Worm (Caenorhabditis elegans): ENCODE measurements around the gene H14N18.4.

Gene H14N18.4

DNA sequence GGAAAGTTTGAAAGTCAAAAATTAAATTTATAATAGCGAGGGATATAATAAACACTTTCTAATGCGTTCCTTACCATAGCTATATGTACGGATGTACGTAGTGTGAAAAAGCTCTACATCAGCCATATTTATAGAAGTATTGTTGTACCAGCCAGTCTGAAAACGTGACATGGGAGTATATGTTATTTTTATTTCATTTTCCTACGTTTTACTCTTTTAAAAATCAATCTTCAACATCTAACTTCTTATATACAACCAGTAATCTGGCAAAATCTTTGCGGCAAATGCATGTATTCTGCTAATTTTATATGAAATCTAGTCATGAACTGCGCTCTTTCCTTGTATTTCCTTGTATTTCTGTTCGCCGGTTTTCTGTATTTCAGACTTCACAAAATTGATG, 3.5 kb upstream of the H14N18.4 start, which contains the start of gene H14N18.2:
H14N18.2 (plus strand) TSS at position 301 of the 400 bp plus-strand sequence.
- TF ChIP-seq zag-1 (tag; optimal IDR thresholded peaks at IDR 0.05): no peak
- TF ChIP-seq snpc-4 (tag; optimal IDR thresholded peaks at IDR 0.05): no peak
- TF ChIP-seq skn-1 (tag; optimal IDR thresholded peaks at IDR 0.05): no peak
- TF ChIP-seq ama-1 (optimal IDR thresholded peaks at IDR 0.05): no peak
- TF ChIP-seq unc-39 (tag; optimal IDR thresholded peaks at IDR 0.05): no peak
- no peak for TF ChIP-seq eor-1 (tag; optimal IDR thresholded peaks at IDR 0.05)
- TF ChIP-seq elt-3 (tag; optimal IDR thresholded peaks at IDR 0.05): no peak
- no peak for TF ChIP-seq nhr-77 (tag; optimal IDR thresholded peaks at IDR 0.05)
- TF ChIP-seq nhr-11 (tag; optimal IDR thresholded peaks at IDR 0.05): no peak
- TF ChIP-seq lin-15B (tag; optimal IDR thresholded peaks at IDR 0.05): no peak
- TF ChIP-seq elt-1 (tag; optimal IDR thresholded peaks at IDR 0.05): no peak
- no peak for TF ChIP-seq nhr-67 (tag; optimal IDR thresholded peaks at IDR 0.05)
- TF ChIP-seq elt-2 (tag; optimal IDR thresholded peaks at IDR 0.05): no peak
- TF ChIP-seq mml-1 (tag; optimal IDR thresholded peaks at IDR 0.05): no peak
- TF ChIP-seq mdl-1 (tag; optimal IDR thresholded peaks at IDR 0.05): no peak
- TF ChIP-seq fkh-10 (GFP tag; optimal IDR thresholded peaks at IDR 0.05): no peak
- no peak for TF ChIP-seq nhr-25 (tag; optimal IDR thresholded peaks at IDR 0.05)
- TF ChIP-seq daf-12 (tag; optimal IDR thresholded peaks at IDR 0.05): no peak
- TF ChIP-seq ceh-16 (tag; optimal IDR thresholded peaks at IDR 0.05): no peak

DNA sequence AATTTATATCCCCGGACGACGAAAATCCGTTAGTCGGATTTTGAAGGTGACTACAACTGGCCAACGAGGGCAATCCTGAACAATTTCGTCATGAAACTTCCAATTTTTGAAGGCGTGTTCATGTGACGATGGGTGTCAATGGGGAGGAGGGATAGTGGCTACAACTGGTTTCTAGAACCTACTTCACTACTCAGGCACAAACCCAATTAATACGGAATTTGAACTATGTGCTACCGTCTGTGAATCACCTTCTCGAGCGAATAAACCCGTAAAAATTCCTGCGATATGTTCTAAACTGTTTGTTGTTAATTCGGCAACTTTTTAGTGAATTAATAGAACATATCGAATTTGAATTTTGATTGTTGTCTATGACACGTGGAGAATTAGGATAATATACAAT, 1.1 kb downstream of the H14N18.4 start:
- TF ChIP-seq elt-3 (tag; optimal IDR thresholded peaks at IDR 0.05) (no peak), ztf-11 (tag; optimal IDR thresholded peaks at IDR 0.05) (no peak), unc-62 (GFP tag; optimal IDR thresholded peaks at IDR 0.05) (no peak), nhr-77 (tag; optimal IDR thresholded peaks at IDR 0.05) (no peak), tbx-2 (tag; optimal IDR thresholded peaks at IDR 0.05) (no peak), nhr-23 (tag; optimal IDR thresholded peaks at IDR 0.05) (no peak), ceh-9 (tag; optimal IDR thresholded peaks at IDR 0.05) (no peak), ama-1 (optimal IDR thresholded peaks at IDR 0.05) (no peak), snpc-4 (tag; optimal IDR thresholded peaks at IDR 0.05) (no peak), zag-1 (tag; optimal IDR thresholded peaks at IDR 0.05) (no peak), unc-39 (tag; optimal IDR thresholded peaks at IDR 0.05) (no peak), ceh-16 (tag; optimal IDR thresholded peaks at IDR 0.05) (no peak), nhr-67 (tag; optimal IDR thresholded peaks at IDR 0.05) (no peak), nhr-237 (tag; optimal IDR thresholded peaks at IDR 0.05) (no peak)

DNA sequence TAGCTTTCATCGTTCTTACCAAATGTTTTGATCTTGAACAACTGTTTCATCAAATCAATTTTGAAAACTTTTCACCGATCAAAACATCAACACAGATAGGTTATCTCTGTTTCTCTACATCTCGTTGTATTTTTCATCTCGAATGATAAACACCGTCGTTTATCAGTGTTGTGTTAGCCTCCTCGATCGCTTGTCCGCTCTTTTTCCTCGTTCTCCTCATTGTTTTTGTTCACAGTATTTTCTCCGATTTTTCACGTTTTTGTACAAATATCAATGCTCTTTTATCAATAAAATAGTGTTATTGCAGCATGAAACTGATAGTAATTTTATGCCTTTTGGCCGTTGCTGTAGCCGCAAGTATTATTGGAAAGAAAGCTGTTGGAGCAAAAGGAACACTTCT, 6.0 kb downstream of the H14N18.4 start, which contains the start of gene ttr-47:
ttr-47 (plus strand) TSS at position 308 of the 400 bp plus-strand sequence.
- no peak for TF ChIP-seq nhr-67 (tag; optimal IDR thresholded peaks at IDR 0.05)
- TF ChIP-seq unc-39 (tag; optimal IDR thresholded peaks at IDR 0.05): no peak
- no peak for TF ChIP-seq ceh-16 (tag; optimal IDR thresholded peaks at IDR 0.05)
- TF ChIP-seq nhr-28 (tag; optimal IDR thresholded peaks at IDR 0.05): no peak
- TF ChIP-seq pqm-1 (tag; optimal IDR thresholded peaks at IDR 0.05): peak; percentile 36
- TF ChIP-seq nfya-1 (tag; optimal IDR thresholded peaks at IDR 0.05; ENCODE audit: insufficient read depth): peak; percentile 25
- TF ChIP-seq tbx-2 (tag; optimal IDR thresholded peaks at IDR 0.05): no peak
- peak; percentile 33 for TF ChIP-seq ceh-28 (tag; optimal IDR thresholded peaks at IDR 0.05)
- peak; percentile 20 for TF ChIP-seq pha-4 (tag; optimal IDR thresholded peaks at IDR 0.05)
- no peak for TF ChIP-seq nhr-12 (tag; optimal IDR thresholded peaks at IDR 0.05)
- no peak for TF ChIP-seq nhr-23 (tag; optimal IDR thresholded peaks at IDR 0.05)
- peak; percentile 65 for TF ChIP-seq elt-2 (tag; optimal IDR thresholded peaks at IDR 0.05)

DNA sequence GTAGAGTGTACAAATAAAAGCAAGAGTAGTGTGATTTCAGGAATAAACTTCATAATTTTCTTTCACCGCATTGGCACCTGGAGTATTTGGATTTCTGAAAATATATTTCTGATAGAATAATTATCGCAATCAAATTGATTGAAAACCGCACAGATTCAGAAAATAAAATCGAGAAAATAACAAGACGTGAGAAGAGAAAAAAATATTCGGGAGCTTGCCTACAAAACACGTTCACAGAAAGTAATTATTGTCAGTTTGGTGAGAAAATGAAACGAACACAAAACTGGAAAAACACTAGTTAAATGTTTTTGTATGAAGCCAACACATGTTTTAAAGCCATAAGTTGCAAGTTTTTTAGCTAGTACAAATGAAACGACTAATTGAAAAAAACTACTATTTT, 14.8 kb downstream of the H14N18.4 start, which contains the start of gene mod-1:
mod-1 (minus strand) TSS at position 101 of the 400 bp plus-strand sequence.
- TF ChIP-seq fkh-10 (GFP tag; optimal IDR thresholded peaks at IDR 0.05) (no peak), ceh-28 (tag; optimal IDR thresholded peaks at IDR 0.05) (no peak), nhr-11 (tag; optimal IDR thresholded peaks at IDR 0.05) (no peak), ceh-16 (tag; optimal IDR thresholded peaks at IDR 0.05) (no peak), nhr-76 (tag; optimal IDR thresholded peaks at IDR 0.05) (no peak), elt-3 (tag; optimal IDR thresholded peaks at IDR 0.05) (no peak)

DNA sequence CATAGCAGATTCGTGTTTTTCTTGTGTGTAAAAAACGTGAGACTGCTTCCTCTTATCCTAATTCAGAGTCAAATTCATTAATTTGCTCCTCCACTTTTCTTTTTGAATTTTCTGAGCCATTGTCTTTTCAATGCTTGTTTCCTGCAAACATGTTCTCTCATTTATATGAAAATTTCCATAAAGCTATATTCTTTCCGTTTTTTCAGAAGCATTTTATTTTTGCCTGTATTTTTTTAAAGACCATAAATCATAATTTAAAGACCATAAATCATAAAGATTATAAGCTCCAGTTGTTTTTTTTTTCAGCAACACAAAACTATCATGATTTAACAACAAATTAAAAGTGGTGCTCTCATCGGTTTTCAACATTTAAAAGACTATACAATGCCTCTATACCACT, 21.9 kb downstream of the H14N18.4 start, which contains the start of gene frpr-11:
frpr-11 (plus strand) TSS at position 301 of the 400 bp plus-strand sequence.
- TF ChIP-seq eor-1 (tag; optimal IDR thresholded peaks at IDR 0.05) (no peak), zag-1 (tag; optimal IDR thresholded peaks at IDR 0.05) (no peak), elt-2 (tag; optimal IDR thresholded peaks at IDR 0.05) (no peak), ZK546.5 (tag; optimal IDR thresholded peaks at IDR 0.05) (no peak)

Measured in whole organism, L3 larva.